Worm (Caenorhabditis elegans) whole organism, L4 larva: ENCODE results near the gene C25H3.7.
A peak's percentile ranks its signal among the peaks of the same experiment; 100 is the strongest.

Source experiments
- D1046.2 ChIP-seq: fragments of 200-800 bp; sonication (Bioruptor generic); IDR thresholded peaks from 2 replicates; pipeline ENCODE4 v1.3.6; 2022; ENCODE audit warnings: missing genetic modification characterization, missing compliant biosample characterization
- F26F4.8 ChIP-seq: fragments of 200-800 bp; sonication (Bioruptor generic); conservative IDR thresholded peaks from 2 replicates; pipeline ENCODE4 v1.3.6; 2022; ENCODE audit warnings: missing genetic modification characterization, missing compliant biosample characterization
- F37D6.2 ChIP-seq: sonication (generic microtip); optimal IDR thresholded peaks from 2 replicates; lab custom pipeline; 2016; ENCODE audit warnings: mild to moderate bottlenecking, missing genetic modification characterization, missing compliant biosample characterization
- R02D3.7 ChIP-seq: fragments of 150-350 bp; sonication (generic microtip); optimal IDR thresholded peaks from 3 replicates; lab custom pipeline; 2014; ENCODE audit warnings: missing biosample characterization, missing genetic modification characterization
- T26A8.4 ChIP-seq: fragments of 200-800 bp; sonication (Bioruptor generic); IDR thresholded peaks from 2 replicates; pipeline ENCODE4 v1.3.6; 2022; ENCODE audit warnings: missing genetic modification characterization, missing compliant biosample characterization
- Y48G9A.11 ChIP-seq: fragments of 200-800 bp; sonication (Bioruptor generic); IDR thresholded peaks from 2 replicates; pipeline ENCODE4 v1.3.6; 2022; ENCODE audit warnings: missing genetic modification reagents, missing genetic modification characterization, missing compliant biosample characterization
- Y5F2A.4 ChIP-seq: fragments of 200-800 bp; sonication (Bioruptor generic); optimal IDR thresholded peaks from 2 replicates; lab custom pipeline; 2018; ENCODE audit warnings: mild to moderate bottlenecking, missing genetic modification characterization, missing compliant biosample characterization
- Y75B8A.6 ChIP-seq: fragments of 200-800 bp; sonication (Bioruptor generic); IDR thresholded peaks from 2 replicates; pipeline ENCODE4 v1.3.6; 2022; ENCODE audit warnings: missing genetic modification reagents, missing genetic modification characterization, missing compliant biosample characterization
- ZK546.5 ChIP-seq, 2 experiments: sonication (generic microtip); optimal IDR thresholded peaks; 2 replicates each; lab custom pipeline; 2017; ENCODE audit warnings: missing biosample characterization in 2 of 2, missing genetic modification characterization in 2 of 2
- aha-1 ChIP-seq: fragments of 150-350 bp; peaks from one replicate; lab custom pipeline; 2014; ENCODE audit warnings: missing biosample characterization, missing genetic modification characterization
- arid-1 ChIP-seq: fragments of 200-800 bp; sonication (Bioruptor generic); conservative IDR thresholded peaks from 2 replicates; pipeline ENCODE4 v1.3.6; 2022; ENCODE audit warnings: missing genetic modification reagents, missing genetic modification characterization, missing compliant biosample characterization
- attf-4 ChIP-seq: sonication (generic microtip); optimal IDR thresholded peaks from 3 replicates; lab custom pipeline; 2017; ENCODE audit warnings: missing biosample characterization, missing genetic modification characterization
- ceh-20 ChIP-seq: fragments of 200-800 bp; sonication (Bioruptor generic); IDR thresholded peaks from 2 replicates; pipeline ENCODE4 v1.3.6; 2022; ENCODE audit warnings: missing genetic modification reagents, missing genetic modification characterization, missing compliant biosample characterization
- ceh-82 ChIP-seq: sonication (generic microtip); optimal IDR thresholded peaks from 2 replicates; lab custom pipeline; 2017; ENCODE audit warnings: missing biosample characterization, missing genetic modification characterization
- ces-1 ChIP-seq: fragments of 150-350 bp; sonication (generic microtip); optimal IDR thresholded peaks from 4 replicates; lab custom pipeline; 2014; ENCODE audit warnings: missing biosample characterization, missing genetic modification reagents, missing genetic modification characterization
- cey-2 ChIP-seq: sonication (generic microtip); optimal IDR thresholded peaks from 3 replicates; lab custom pipeline; 2017; ENCODE audit warnings: missing genetic modification characterization, mild to moderate bottlenecking, missing compliant biosample characterization, antibody characterized with exemption, borderline replicate concordance; ENCODE audit not compliant: insufficient read depth
- daf-16 ChIP-seq, 3 experiments: sonication (generic microtip); optimal IDR thresholded peaks; 2 replicates each; lab custom pipeline; 2016 to 2017; ENCODE audit warnings: missing genetic modification characterization in 3 of 3, missing genetic modification reagents in 3 of 3, mild to moderate bottlenecking in 2 of 3, missing compliant biosample characterization in 2 of 3, missing biosample characterization in 1 of 3, moderate library complexity in 1 of 3
- daf-19 ChIP-seq: fragments of 200-800 bp; sonication (Bioruptor generic); conservative IDR thresholded peaks from 2 replicates; pipeline ENCODE4 v1.3.6; 2022; ENCODE audit warnings: missing genetic modification characterization, missing compliant biosample characterization
- dmd-8 ChIP-seq: fragments of 200-800 bp; sonication (Bioruptor generic); IDR thresholded peaks from 2 replicates; pipeline ENCODE4 v1.3.6; 2022; ENCODE audit warnings: missing genetic modification characterization, missing compliant biosample characterization
- dmd-9 ChIP-seq: fragments of 200-800 bp; sonication (Bioruptor generic); IDR thresholded peaks from 2 replicates; pipeline ENCODE4 v1.3.6; 2022; ENCODE audit warnings: missing genetic modification reagents, missing genetic modification characterization, missing compliant biosample characterization
- dpl-1 ChIP-seq: fragments of 150-350 bp; optimal IDR thresholded peaks from 2 replicates; lab custom pipeline; 2014; ENCODE audit warnings: missing biosample characterization, missing genetic modification reagents, missing genetic modification characterization
- duxl-1 ChIP-seq: sonication (generic microtip); optimal IDR thresholded peaks from 2 replicates; lab custom pipeline; 2016; ENCODE audit warnings: mild to moderate bottlenecking, missing genetic modification characterization, moderate library complexity, missing compliant biosample characterization; ENCODE audit not compliant: poor library complexity
- fkh-10 ChIP-seq: fragments of 150-350 bp; optimal IDR thresholded peaks from 2 replicates; lab custom pipeline; 2014; ENCODE audit warnings: missing biosample characterization, missing genetic modification reagents, missing genetic modification characterization
- hif-1 ChIP-seq, 2 experiments: sonication (generic microtip); optimal IDR thresholded peaks; 2 replicates each; lab custom pipeline; 2016 to 2017; ENCODE audit warnings: missing compliant biosample characterization in 2 of 2, missing genetic modification characterization in 2 of 2, missing genetic modification reagents in 2 of 2, missing genotype in 2 of 2, mild to moderate bottlenecking in 1 of 2
- hmg-1.1 ChIP-seq: fragments of 200-800 bp; sonication (Bioruptor generic); IDR thresholded peaks from 2 replicates; pipeline ENCODE4 v1.3.6; 2022; ENCODE audit warnings: missing genetic modification reagents, missing genetic modification characterization, missing compliant biosample characterization
- jun-1 ChIP-seq: fragments of 150-350 bp; optimal IDR thresholded peaks from 2 replicates; lab custom pipeline; 2014; ENCODE audit warnings: missing biosample characterization, missing genetic modification reagents, missing genetic modification characterization
- lir-3 ChIP-seq: sonication (generic microtip); optimal IDR thresholded peaks from 2 replicates; lab custom pipeline; 2016; ENCODE audit warnings: mild to moderate bottlenecking, missing genetic modification characterization, missing compliant biosample characterization
- mdl-1 ChIP-seq, 2 experiments: fragments of 150-350 bp in 1 of 2; sonication (generic microtip) in 1 of 2; optimal IDR thresholded peaks; 2 replicates each; lab custom pipeline; 2014 to 2017; ENCODE audit warnings: missing biosample characterization in 2 of 2, missing genetic modification characterization in 2 of 2
- mep-1 ChIP-seq: fragments of 150-350 bp; sonication (generic microtip); optimal IDR thresholded peaks from 3 replicates; lab custom pipeline; 2014; ENCODE audit warnings: missing biosample characterization, missing genetic modification characterization
- mxl-3 ChIP-seq: fragments of 200-800 bp; sonication (Bioruptor generic); optimal IDR thresholded peaks from 2 replicates; lab custom pipeline; 2018; ENCODE audit warnings: mild to moderate bottlenecking, missing genetic modification characterization, missing compliant biosample characterization
- nhr-102 ChIP-seq: sonication (generic microtip); optimal IDR thresholded peaks from 2 replicates; lab custom pipeline; 2016; ENCODE audit warnings: mild to moderate bottlenecking, missing genetic modification characterization, moderate library complexity, missing compliant biosample characterization
- nhr-11 ChIP-seq: fragments of 150-350 bp; optimal IDR thresholded peaks from 2 replicates; lab custom pipeline; 2014; ENCODE audit warnings: missing biosample characterization, missing genetic modification characterization
- nhr-111 ChIP-seq: fragments of 200-800 bp; sonication (Bioruptor generic); optimal IDR thresholded peaks from 2 replicates; lab custom pipeline; 2018; ENCODE audit warnings: mild to moderate bottlenecking, missing genetic modification characterization, missing compliant biosample characterization
- nhr-25 ChIP-seq: sonication (generic microtip); optimal IDR thresholded peaks from 2 replicates; lab custom pipeline; 2017; ENCODE audit warnings: missing genetic modification characterization, mild to moderate bottlenecking, missing compliant biosample characterization, antibody characterized with exemption, moderate library complexity, borderline replicate concordance; ENCODE audit not compliant: insufficient read depth
- nhr-28 ChIP-seq: fragments of 150-350 bp; optimal IDR thresholded peaks from 2 replicates; lab custom pipeline; 2014; ENCODE audit warnings: missing biosample characterization, missing genetic modification characterization
- nhr-41 ChIP-seq: fragments of 200-800 bp; sonication (Bioruptor generic); IDR thresholded peaks from 2 replicates; pipeline ENCODE4 v1.3.6; 2022; ENCODE audit warnings: missing genetic modification reagents, missing genetic modification characterization, missing compliant biosample characterization
- nhr-48 ChIP-seq: sonication (generic microtip); optimal IDR thresholded peaks from 2 replicates; lab custom pipeline; 2016; ENCODE audit warnings: mild to moderate bottlenecking, missing genetic modification characterization, missing compliant biosample characterization
- nhr-6 ChIP-seq: fragments of 150-350 bp; optimal IDR thresholded peaks from 2 replicates; lab custom pipeline; 2014; ENCODE audit warnings: missing biosample characterization, missing genetic modification characterization
- nhr-76 ChIP-seq: fragments of 150-350 bp; optimal IDR thresholded peaks from 2 replicates; lab custom pipeline; 2014; ENCODE audit warnings: missing biosample characterization, missing genetic modification characterization
- nhr-77 ChIP-seq: fragments of 150-350 bp; optimal IDR thresholded peaks from 2 replicates; lab custom pipeline; 2014; ENCODE audit warnings: missing biosample characterization, missing genetic modification characterization
- pha-4 ChIP-seq, 2 experiments: fragments of 150-350 bp in 1 of 2; fragments of 200-800 bp in 1 of 2; sonication (Bioruptor generic) in 1 of 2; IDR thresholded peaks in 1 of 2; optimal IDR thresholded peaks in 1 of 2; 2 replicates each; pipeline versions ENCODE4 v1.3.6 to Lab custom; 2014 to 2022; ENCODE audit warnings: missing genetic modification characterization in 2 of 2, missing genetic modification reagents in 2 of 2, missing biosample characterization in 1 of 2, missing compliant biosample characterization in 1 of 2
- php-3 ChIP-seq: fragments of 200-800 bp; sonication (Bioruptor generic); IDR thresholded peaks from 2 replicates; pipeline ENCODE4 v1.3.6; 2022; ENCODE audit warnings: missing genetic modification reagents, missing genetic modification characterization, missing compliant biosample characterization
- saeg-2 ChIP-seq: fragments of 200-800 bp; sonication (Bioruptor generic); IDR thresholded peaks from 2 replicates; pipeline ENCODE4 v1.3.6; 2022; ENCODE audit warnings: missing genetic modification reagents, missing genetic modification characterization, missing compliant biosample characterization
- sdz-12 ChIP-seq: fragments of 200-800 bp; sonication (Bioruptor generic); optimal IDR thresholded peaks from 2 replicates; lab custom pipeline; 2018; ENCODE audit warnings: mild to moderate bottlenecking, missing genetic modification characterization, missing compliant biosample characterization
- set-16 ChIP-seq: fragments of 200-800 bp; sonication (Bioruptor generic); IDR thresholded peaks from 2 replicates; pipeline ENCODE4 v1.3.6; 2022; ENCODE audit warnings: missing genetic modification reagents, missing genetic modification characterization, missing compliant biosample characterization
- snpc-4 ChIP-seq: fragments of 150-350 bp; optimal IDR thresholded peaks from 2 replicates; lab custom pipeline; 2014; ENCODE audit warnings: missing biosample characterization, missing genetic modification characterization
- unc-130 ChIP-seq: sonication (generic microtip); optimal IDR thresholded peaks from 2 replicates; lab custom pipeline; 2016; ENCODE audit warnings: missing genetic modification reagents, missing genetic modification characterization, missing compliant biosample characterization
- vab-7 ChIP-seq: fragments of 200-800 bp; sonication (Bioruptor generic); IDR thresholded peaks from 2 replicates; pipeline ENCODE4 v1.3.6; 2022; ENCODE audit warnings: missing genetic modification reagents, missing genetic modification characterization, missing compliant biosample characterization
- zfp-2 ChIP-seq: sonication (generic microtip); optimal IDR thresholded peaks from 2 replicates; lab custom pipeline; 2016; ENCODE audit warnings: mild to moderate bottlenecking, missing genetic modification characterization, missing compliant biosample characterization
- zfp-3 ChIP-seq: fragments of 200-800 bp; sonication (Bioruptor generic); conservative IDR thresholded peaks from 2 replicates; pipeline ENCODE4 v1.3.6; 2022; ENCODE audit warnings: missing genetic modification reagents, missing genetic modification characterization, missing compliant biosample characterization
- ztf-11 ChIP-seq: fragments of 150-350 bp; optimal IDR thresholded peaks from 2 replicates; lab custom pipeline; 2014; ENCODE audit warnings: missing biosample characterization, missing genetic modification characterization

Gene C25H3.7

ce11 chrII:5619298-5619697 lies 49.4 kb downstream of the C25H3.7 start, which contains the start of gene dhs-6 (continued):
- no peak for TF ChIP-seq F26F4.8 (GFP tag; lab: Robert Waterston, UW)
- no peak for TF ChIP-seq unc-130 (GFP tag; lab: Kevin White, UChicago)
- TF ChIP-seq set-16, result no peak
- TF ChIP-seq dmd-8 (GFP tag; lab: Robert Waterston, UW), result no peak
- TF ChIP-seq vab-7 (GFP tag; lab: Robert Waterston, UW), result no peak
- no peak for TF ChIP-seq pha-4 (GFP tag; IDR thresholded peaks at IDR 0.05; lab: Robert Waterston, UW)
- no peak for TF ChIP-seq pha-4 (tag; optimal IDR thresholded peaks at IDR 0.05; lab: Kevin White, UChicago)
- TF ChIP-seq nhr-111 (GFP tag; lab: Kevin White, UChicago), result no peak
- TF ChIP-seq nhr-77 (tag; lab: Kevin White, UChicago), result no peak
- TF ChIP-seq hmg-1.1 (GFP tag; lab: Robert Waterston, UW), result no peak
- no peak for TF ChIP-seq jun-1 (tag; lab: Kevin White, UChicago)
- TF ChIP-seq F37D6.2 (tag; lab: Kevin White, UChicago), result no peak
- TF ChIP-seq Y75B8A.6 (GFP tag; lab: Robert Waterston, UW), result no peak
- no peak for TF ChIP-seq Y48G9A.11 (GFP tag; lab: Robert Waterston, UW)
- no peak for TF ChIP-seq ces-1 (GFP tag; lab: Kevin White, UChicago)
- no peak for TF ChIP-seq php-3 (GFP tag; lab: Robert Waterston, UW)
- no peak for TF ChIP-seq nhr-11 (tag; lab: Kevin White, UChicago)
- TF ChIP-seq mdl-1 (tag; optimal IDR thresholded peaks at IDR 0.05; lab: Kevin White, UChicago), result no peak
- TF ChIP-seq cey-2 (tag; lab: Kevin White, UChicago), result no peak
- TF ChIP-seq dmd-9 (GFP tag; lab: Robert Waterston, UW), result no peak
- TF ChIP-seq hif-1 (tag; optimal IDR thresholded peaks at IDR 0.05; lab: Kevin White, UChicago), result no peak
- no peak for TF ChIP-seq T26A8.4
- TF ChIP-seq D1046.2 (GFP tag; lab: Robert Waterston, UW), result no peak
- no peak for TF ChIP-seq zfp-3 (GFP tag; lab: Robert Waterston, UW)
- TF ChIP-seq zfp-2, result no peak
- TF ChIP-seq R02D3.7 (tag; lab: Kevin White, UChicago), result no peak
- TF ChIP-seq saeg-2, result no peak
- no peak for TF ChIP-seq mxl-3 (GFP tag; lab: Kevin White, UChicago)
- TF ChIP-seq Y5F2A.4, result no peak
- TF ChIP-seq nhr-76 (tag; lab: Kevin White, UChicago), result no peak
- TF ChIP-seq nhr-102 (tag; lab: Kevin White, UChicago), result no peak
- no peak for TF ChIP-seq ceh-20 (GFP tag; lab: Robert Waterston, UW)
- peak; percentile 28 for TF ChIP-seq nhr-6
- no peak for TF ChIP-seq daf-19 (GFP tag; lab: Robert Waterston, UW)
- no peak for TF ChIP-seq ceh-82 (tag; lab: Kevin White, UChicago)
- TF ChIP-seq nhr-48, result no peak
- TF ChIP-seq mep-1, result peak; percentile 49
- TF ChIP-seq nhr-41 (GFP tag; lab: Robert Waterston, UW), result no peak
- peak; percentile 50 for TF ChIP-seq duxl-1 (tag; lab: Kevin White, UChicago)
- no peak for TF ChIP-seq attf-4 (tag; lab: Kevin White, UChicago)
- no peak for TF ChIP-seq arid-1 (GFP tag; lab: Robert Waterston, UW)
- no peak for TF ChIP-seq fkh-10 (GFP tag; lab: Kevin White, UChicago)
- no peak for TF ChIP-seq ztf-11
- TF ChIP-seq aha-1, result peak; percentile 37
- TF ChIP-seq nhr-25 (tag; lab: Kevin White, UChicago), result no peak
- no peak for TF ChIP-seq ZK546.5 (tag; optimal IDR thresholded peaks at IDR 0.05; lab: Kevin White, UChicago)
- peak; percentile 41 for TF ChIP-seq nhr-28 (tag; lab: Kevin White, UChicago)
- no peak for TF ChIP-seq lir-3 (tag; lab: Kevin White, UChicago)
- no peak for TF ChIP-seq snpc-4 (tag; lab: Kevin White, UChicago)
- TF ChIP-seq sdz-12 (GFP tag; lab: Kevin White, UChicago), result no peak
- no peak for TF ChIP-seq daf-16 (GFP tag; optimal IDR thresholded peaks at IDR 0.05; lab: Kevin White, UChicago)
- peak; percentile 65 for TF ChIP-seq daf-16 (tag; optimal IDR thresholded peaks at IDR 0.05; lab: Kevin White, UChicago)
- no peak for TF ChIP-seq dpl-1 (GFP tag; lab: Kevin White, UChicago)
